Fruit fly (Drosophila melanogaster) whole organism, prepupa: ENCODE data around the gene CG2124.
"Not testable (repeated sequence)": the region's sequence is repeated elsewhere in the genome, so short reads cannot be mapped to it uniquely, and the experiment has no call there.

Experiments
- Blimp-1 ChIP-seq: fragments of 200-800 bp; sonication (Bioruptor generic); optimal IDR thresholded peaks from 3 replicates; lab custom pipeline; 2017; ENCODE audit warnings: missing biosample characterization, missing genetic modification characterization, mild to moderate bottlenecking, moderate library complexity, missing genetic modification reagents
- CG11294 ChIP-seq: fragments of 200-800 bp; sonication (Bioruptor generic); IDR thresholded peaks from 2 replicates; pipeline ENCODE4 v1.3.6; 2022; ENCODE audit warnings: missing biosample characterization, missing genetic modification characterization
- CG11762 ChIP-seq: fragments of 200-800 bp; sonication (Bioruptor generic); optimal IDR thresholded peaks from 3 replicates; lab custom pipeline; 2016; ENCODE audit warnings: missing biosample characterization, missing genetic modification characterization; ENCODE audit not compliant: insufficient read depth
- CG11902 ChIP-seq: fragments of 200-800 bp; sonication (Bioruptor generic); optimal IDR thresholded peaks from 3 replicates; lab custom pipeline; 2016; ENCODE audit warnings: missing biosample characterization, missing genetic modification characterization
- CG1621 ChIP-seq: fragments of 200-800 bp; sonication (Bioruptor generic); optimal IDR thresholded peaks from 3 replicates; lab custom pipeline; 2018; ENCODE audit warnings: missing biosample characterization, mild to moderate bottlenecking, missing genetic modification characterization
- CG16779 ChIP-seq: fragments of 200-800 bp; sonication (Bioruptor generic); optimal IDR thresholded peaks from 3 replicates; lab custom pipeline; 2017; ENCODE audit warnings: missing biosample characterization, mild to moderate bottlenecking, missing genetic modification characterization
- CG31627 ChIP-seq: fragments of 200-800 bp; sonication (Bioruptor generic); optimal IDR thresholded peaks from 3 replicates; lab custom pipeline; 2016; ENCODE audit warnings: missing biosample characterization, missing genetic modification characterization
- CG32006 ChIP-seq: fragments of 200-800 bp; sonication (Bioruptor generic); optimal IDR thresholded peaks from 3 replicates; lab custom pipeline; 2017; ENCODE audit warnings: missing biosample characterization, mild to moderate bottlenecking, missing genetic modification characterization
- CG34406 ChIP-seq: fragments of 200-800 bp; sonication (Bioruptor generic); optimal IDR thresholded peaks from 3 replicates; lab custom pipeline; 2016; ENCODE audit warnings: missing biosample characterization, missing genetic modification characterization
- CG3919 ChIP-seq: fragments of 200-800 bp; sonication (Bioruptor generic); optimal IDR thresholded peaks from 3 replicates; lab custom pipeline; 2016; ENCODE audit warnings: missing biosample characterization, missing genetic modification characterization
- CG4318 ChIP-seq: fragments of 200-800 bp; sonication (Bioruptor generic); optimal IDR thresholded peaks from 3 replicates; lab custom pipeline; 2017; ENCODE audit warnings: missing biosample characterization, mild to moderate bottlenecking, missing genetic modification characterization
- CG6163 ChIP-seq: fragments of 200-800 bp; sonication (Bioruptor generic); IDR thresholded peaks from 3 replicates; pipeline ENCODE4 v1.3.6; 2022; ENCODE audit warnings: missing biosample characterization, missing genetic modification characterization
- CG6276 ChIP-seq: fragments of 200-800 bp; sonication (Bioruptor generic); optimal IDR thresholded peaks from 2 replicates; lab custom pipeline; 2017; ENCODE audit warnings: missing biosample characterization, mild to moderate bottlenecking, missing genetic modification characterization
- CG6792 ChIP-seq: fragments of 200-800 bp; sonication (Bioruptor generic); optimal IDR thresholded peaks from 3 replicates; lab custom pipeline; 2016; ENCODE audit warnings: missing biosample characterization, missing genetic modification characterization
- CG6808 ChIP-seq: fragments of 200-800 bp; sonication (Bioruptor generic); optimal IDR thresholded peaks from 3 replicates; lab custom pipeline; 2017; ENCODE audit warnings: missing biosample characterization, missing genetic modification characterization, mild to moderate bottlenecking, moderate library complexity, missing genetic modification reagents
- CG6854 ChIP-seq: fragments of 200-800 bp; sonication (Bioruptor generic); optimal IDR thresholded peaks from 2 replicates; lab custom pipeline; 2017; ENCODE audit warnings: missing biosample characterization, mild to moderate bottlenecking, missing genetic modification characterization
- CG8632 ChIP-seq: fragments of 200-800 bp; sonication (Bioruptor generic); optimal IDR thresholded peaks from 3 replicates; lab custom pipeline; 2016; ENCODE audit warnings: missing biosample characterization, missing genetic modification characterization
- Eip78C ChIP-seq: fragments of 200-800 bp; sonication (Bioruptor generic); peaks from one replicate; lab custom pipeline; 2016; ENCODE audit warnings: missing biosample characterization, missing genetic modification characterization
- Gug ChIP-seq: fragments of 200-800 bp; sonication (Bioruptor generic); IDR thresholded peaks from 2 replicates; pipeline ENCODE4 v1.3.6; 2022; ENCODE audit warnings: missing biosample characterization, missing genetic modification characterization
- Hr38 ChIP-seq: sonication (Bioruptor generic); optimal IDR thresholded peaks from 2 replicates; lab custom pipeline; 2016; ENCODE audit warnings: missing biosample characterization, missing genetic modification characterization
- Hr39 ChIP-seq: fragments of 200-800 bp; sonication (Bioruptor generic); optimal IDR thresholded peaks from 2 replicates; lab custom pipeline; 2016; ENCODE audit warnings: missing biosample characterization, missing genetic modification characterization
- Lpt ChIP-seq: fragments of 200-800 bp; sonication (Bioruptor generic); optimal IDR thresholded peaks from 3 replicates; lab custom pipeline; 2016; ENCODE audit warnings: missing biosample characterization, missing genetic modification characterization
- OdsH ChIP-seq: fragments of 200-800 bp; sonication (Bioruptor generic); optimal IDR thresholded peaks from 3 replicates; lab custom pipeline; 2016; ENCODE audit warnings: missing biosample characterization, missing genetic modification characterization
- Smox ChIP-seq: fragments of 200-800 bp; sonication (Bioruptor generic); optimal IDR thresholded peaks from 3 replicates; lab custom pipeline; 2016; ENCODE audit warnings: missing biosample characterization, missing genetic modification characterization
- Sox14 ChIP-seq: fragments of 200-800 bp; sonication (Bioruptor generic); optimal IDR thresholded peaks from 3 replicates; lab custom pipeline; 2016; ENCODE audit warnings: missing biosample characterization, missing genetic modification characterization
- Sox15 ChIP-seq: fragments of 200-800 bp; sonication (Bioruptor generic); optimal IDR thresholded peaks from 3 replicates; lab custom pipeline; 2016; ENCODE audit warnings: missing biosample characterization, missing genetic modification characterization
- acj6 ChIP-seq: fragments of 200-800 bp; sonication (Bioruptor generic); optimal IDR thresholded peaks from 3 replicates; lab custom pipeline; 2016; ENCODE audit warnings: missing biosample characterization, missing genetic modification characterization
- cyc ChIP-seq: fragments of 200-800 bp; sonication (Bioruptor generic); optimal IDR thresholded peaks from 3 replicates; lab custom pipeline; 2016; ENCODE audit warnings: missing biosample characterization, missing genetic modification characterization
- dac ChIP-seq: fragments of 200-800 bp; sonication (Bioruptor generic); optimal IDR thresholded peaks from 2 replicates; lab custom pipeline; 2017; ENCODE audit warnings: missing biosample characterization, mild to moderate bottlenecking, missing genetic modification characterization
- eg ChIP-seq: fragments of 200-800 bp; sonication (Bioruptor generic); IDR thresholded peaks from 3 replicates; pipeline ENCODE4 v1.3.6; 2022; ENCODE audit warnings: missing biosample characterization, missing genetic modification characterization
- esn ChIP-seq: fragments of 200-800 bp; sonication (Bioruptor generic); optimal IDR thresholded peaks from 2 replicates; lab custom pipeline; 2016; ENCODE audit warnings: missing biosample characterization, mild to moderate bottlenecking, missing genetic modification characterization, moderate library complexity
- fd85E ChIP-seq: fragments of 200-800 bp; sonication (Bioruptor generic); optimal IDR thresholded peaks from 3 replicates; lab custom pipeline; 2016; ENCODE audit warnings: missing biosample characterization, missing genetic modification characterization
- lz ChIP-seq: fragments of 200-800 bp; sonication (Bioruptor generic); optimal IDR thresholded peaks from 3 replicates; lab custom pipeline; 2016; ENCODE audit warnings: missing biosample characterization, missing genetic modification characterization
- pdm3 ChIP-seq: fragments of 200-800 bp; sonication (Bioruptor generic); optimal IDR thresholded peaks from 3 replicates; lab custom pipeline; 2016; ENCODE audit warnings: missing biosample characterization, missing genetic modification characterization
- salr ChIP-seq, 2 experiments: fragments of 200-800 bp; sonication (Bioruptor generic); optimal IDR thresholded peaks; 3 replicates each; lab custom pipeline; 2016 to 2018; ENCODE audit warnings: missing biosample characterization in 2 of 2, missing genetic modification characterization in 2 of 2, mild to moderate bottlenecking in 1 of 2
- spab ChIP-seq: fragments of 200-800 bp; sonication (Bioruptor generic); optimal IDR thresholded peaks from 2 replicates; lab custom pipeline; 2017; ENCODE audit warnings: missing biosample characterization, mild to moderate bottlenecking, missing genetic modification characterization, missing genetic modification reagents
- topi ChIP-seq: fragments of 200-800 bp; sonication (Bioruptor generic); optimal IDR thresholded peaks from 3 replicates; lab custom pipeline; 2016; ENCODE audit warnings: missing biosample characterization, missing genetic modification characterization

CG2124 gene

DNA sequence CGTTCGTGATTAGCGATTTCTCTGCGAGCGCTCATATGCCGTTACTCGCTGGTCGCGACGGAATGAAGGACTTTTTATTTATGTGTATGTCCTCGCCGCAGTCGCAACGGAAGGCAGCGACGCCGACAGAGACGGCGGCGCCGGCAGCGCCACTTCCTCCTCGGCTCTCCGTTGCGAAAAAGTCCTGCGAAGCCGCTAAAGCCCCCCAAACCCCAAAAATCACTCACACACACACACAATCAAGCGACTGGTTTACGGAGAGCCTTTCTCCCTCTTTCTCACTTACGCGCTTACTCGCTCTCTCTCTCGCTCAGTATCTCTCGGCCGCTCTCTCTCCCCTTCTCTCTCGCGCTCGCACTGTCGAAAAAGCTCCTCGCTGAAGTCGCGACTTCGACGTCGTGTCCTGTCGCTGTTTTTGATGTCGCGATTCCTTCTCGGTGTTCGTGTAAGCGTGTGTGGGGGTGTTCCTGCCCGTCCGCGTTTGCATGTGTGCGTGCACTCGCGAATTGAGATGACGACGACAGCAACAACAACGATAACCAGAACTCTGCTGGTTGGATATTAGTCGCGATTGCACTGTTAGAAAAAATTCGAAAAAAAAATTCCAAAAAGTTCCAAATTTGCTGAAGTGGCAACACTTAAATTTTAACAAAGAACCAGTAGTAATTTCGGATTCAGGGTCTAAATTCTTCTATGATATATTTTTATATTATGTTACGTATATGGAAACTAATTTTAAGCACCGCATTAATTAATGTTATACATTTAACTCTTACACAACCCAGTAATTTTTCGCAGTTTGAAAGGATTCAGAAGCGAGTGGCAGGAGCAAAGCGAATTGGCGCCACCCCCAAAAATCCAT is 24.5 kb downstream of the CG2124 start, which contains the start of gene CG43347 (continued):
- no peak for TF ChIP-seq Hr39
- TF ChIP-seq Gug (GFP tag; lab: Robert Waterston, UW): no peak
- TF ChIP-seq CG31627 (GFP tag; lab: Kevin White, UChicago): no peak
- TF ChIP-seq Sox14 (GFP tag; lab: Kevin White, UChicago): peak; percentile 13
- no peak for TF ChIP-seq CG11902 (GFP tag; lab: Kevin White, UChicago)
- TF ChIP-seq dac (GFP tag; lab: Kevin White, UChicago): no peak
- peak; percentile 20 for TF ChIP-seq CG3919 (GFP tag; lab: Kevin White, UChicago)
- peak; percentile 46 for TF ChIP-seq CG4318
- peak; percentile 8 for TF ChIP-seq CG1621 (tag; lab: Kevin White, UChicago)
- no peak for TF ChIP-seq Lpt (GFP tag; lab: Kevin White, UChicago)
- TF ChIP-seq CG32006 (GFP tag; lab: Kevin White, UChicago): peak; percentile 61
- TF ChIP-seq CG6808 (GFP tag; lab: Kevin White, UChicago): peak; percentile 45
- TF ChIP-seq esn: peak; percentile 31
- TF ChIP-seq lz (GFP tag; lab: Kevin White, UChicago): peak; percentile 23
- peak; percentile 0 for TF ChIP-seq cyc
- peak; percentile 19 for TF ChIP-seq CG16779 (tag; lab: Kevin White, UChicago)
- peak; percentile 41 for TF ChIP-seq topi (GFP tag; lab: Kevin White, UChicago)
- no peak for TF ChIP-seq fd85E (GFP tag; lab: Kevin White, UChicago)
- no peak for TF ChIP-seq CG6854
- TF ChIP-seq eg (GFP tag; lab: Robert Waterston, UW): 0 out of 3 replicates have a peak, but pooled peaks have one; percentile 31

DNA sequence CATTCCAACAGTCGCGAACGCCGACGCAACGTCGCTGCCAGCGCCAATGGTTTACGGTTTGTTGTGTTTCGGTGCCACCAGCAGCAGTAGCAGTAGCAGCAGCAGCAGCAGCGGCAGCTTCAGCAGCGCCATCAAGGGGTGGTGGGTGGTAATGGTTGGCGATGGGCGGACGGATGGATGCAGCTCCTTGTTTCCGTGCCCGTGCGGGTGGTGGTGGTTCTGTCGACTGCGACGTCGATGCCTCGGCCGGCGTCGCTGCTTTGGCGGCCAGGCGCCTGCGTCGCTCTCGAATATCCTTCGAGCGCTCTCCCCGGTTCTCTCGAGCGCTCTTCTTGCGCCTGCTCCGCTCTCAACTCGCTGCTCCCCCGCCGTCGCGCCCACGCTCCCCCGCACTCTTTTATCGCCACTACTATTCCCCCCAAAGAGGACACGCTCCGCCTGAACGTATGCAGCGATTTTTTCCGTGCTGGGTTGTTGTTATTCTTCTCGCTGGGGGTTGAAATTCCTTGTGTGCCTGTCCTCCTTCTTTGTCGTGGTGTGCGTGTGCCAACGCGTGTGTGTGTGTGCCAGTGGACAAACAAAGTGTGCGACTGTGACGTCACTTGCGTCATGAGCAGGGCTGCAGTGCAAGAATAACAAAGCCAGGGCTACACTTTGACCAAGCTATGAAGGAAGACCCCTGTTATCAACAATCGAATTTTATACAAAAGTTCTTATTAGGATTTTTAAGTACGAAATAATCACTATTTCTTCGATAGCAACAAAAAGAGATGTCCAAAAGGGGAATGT is 25.5 kb downstream of the CG2124 start:
- TF ChIP-seq CG3919 (GFP tag; lab: Kevin White, UChicago): no peak
- TF ChIP-seq Lpt (GFP tag; lab: Kevin White, UChicago): no peak
- peak; percentile 15 for TF ChIP-seq Eip78C (GFP tag; lab: Kevin White, UChicago)

DNA sequence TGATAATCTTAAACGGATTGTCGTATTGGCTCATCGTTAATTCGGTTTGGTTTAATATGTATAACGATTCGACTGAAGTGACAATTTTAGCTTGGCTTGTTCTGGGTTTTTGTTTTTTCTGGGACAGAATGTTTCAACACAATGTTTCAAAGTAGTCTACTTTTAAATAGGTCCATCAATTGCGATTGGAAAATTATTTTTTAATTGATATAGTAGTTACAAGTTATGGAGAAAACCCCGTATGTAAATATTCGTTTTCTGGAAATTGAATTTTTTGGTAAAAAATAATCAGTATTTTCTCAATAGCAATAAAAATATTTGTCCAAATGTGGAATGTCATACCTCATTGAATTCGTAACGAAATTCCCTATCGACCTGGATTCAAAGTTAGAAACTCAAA is 27.2 kb downstream of the CG2124 start, which contains the start of gene Rab9Db:
Gene Rab9Db, minus strand, starts transcription at position 101 of the 400 bp plus-strand sequence.
- TF ChIP-seq CG6792, pdm3, CG6808 (GFP tag; lab: Kevin White, UChicago): not testable (repeated sequence)
- TF ChIP-seq, all 60 proteins: peak for 0; not testable (repeated sequence) for 60

DNA sequence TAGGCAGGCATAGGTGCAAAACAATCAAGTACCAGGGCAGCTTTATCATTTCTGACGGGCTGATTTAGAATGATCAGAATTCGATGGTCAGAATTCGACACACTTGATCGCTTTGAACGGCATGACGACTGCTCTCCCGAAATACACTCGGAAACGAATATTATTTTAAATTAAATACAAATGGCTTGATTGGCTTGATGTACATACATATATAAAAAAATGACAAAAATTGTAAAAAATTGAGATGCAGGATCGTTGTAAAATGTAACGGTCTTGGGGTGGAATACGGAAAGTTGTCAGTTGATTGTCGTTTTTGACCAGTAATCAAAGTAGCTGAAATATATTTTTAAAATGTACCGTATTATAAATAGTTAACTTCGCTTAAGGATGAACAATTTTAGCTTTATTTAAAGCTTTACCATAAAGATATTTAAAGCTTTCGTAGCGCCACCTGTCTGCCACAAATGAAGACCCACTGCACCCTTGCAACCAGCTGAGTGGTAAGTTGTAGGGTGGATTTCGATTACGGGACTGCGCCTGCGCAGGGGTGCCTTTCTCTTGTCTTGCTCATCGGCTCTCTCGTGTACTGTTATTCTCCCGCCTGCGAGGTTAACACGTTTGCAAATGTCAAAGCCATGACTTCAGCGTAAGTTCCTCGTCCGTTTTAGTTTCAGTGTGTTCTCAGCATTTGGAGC is 31.3 kb downstream of the CG2124 start, which contains the start of the genes CG9806 and X11Lbeta:
Gene CG9806, minus strand, starts transcription at position 51 of the 695 bp plus-strand sequence.
Gene X11Lbeta, plus strand, starts transcription at position 676 of the 695 bp plus-strand sequence.
- TF ChIP-seq OdsH (GFP tag; lab: Kevin White, UChicago): no peak
- TF ChIP-seq CG6276 (GFP tag; lab: Kevin White, UChicago): no peak
- TF ChIP-seq pdm3 (GFP tag; lab: Kevin White, UChicago): no peak
- no peak for TF ChIP-seq Sox15 (GFP tag; lab: Kevin White, UChicago)
- no peak for TF ChIP-seq lz (GFP tag; lab: Kevin White, UChicago)
- no peak for TF ChIP-seq acj6

DNA sequence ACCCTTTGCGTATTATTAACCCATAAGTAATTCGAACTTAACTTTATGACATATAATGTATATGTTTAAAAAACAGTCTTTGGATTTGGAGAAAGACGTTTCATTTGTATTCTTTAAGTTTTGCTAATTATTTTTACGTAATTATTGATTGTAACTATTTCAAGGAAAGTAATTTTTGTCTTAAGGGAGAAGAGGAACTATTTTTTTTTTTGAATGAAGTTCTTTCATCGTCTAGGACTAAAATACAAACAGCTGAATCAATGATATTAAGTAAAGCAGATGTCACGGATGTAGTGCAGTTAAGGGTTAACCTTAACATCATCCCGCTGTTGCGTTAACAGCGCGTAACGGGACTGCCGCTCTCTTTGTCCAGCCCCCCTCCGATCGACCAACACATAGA is 33.0 kb downstream of the CG2124 start:
- no peak for TF ChIP-seq CG6163 (GFP tag; lab: Robert Waterston, UW)
- TF ChIP-seq CG34406 (GFP tag; lab: Kevin White, UChicago): peak; percentile 37
- peak; percentile 28 for TF ChIP-seq CG6808 (GFP tag; lab: Kevin White, UChicago)
- TF ChIP-seq CG11762: no peak
- TF ChIP-seq Smox (GFP tag; lab: Kevin White, UChicago): peak; percentile 65
- peak; percentile 46 for TF ChIP-seq acj6
- TF ChIP-seq salr (GFP tag; optimal IDR thresholded peaks at IDR 0.05; lab: Kevin White, UChicago): peak in 1 of 2 experiments; percentile 20
- peak; percentile 64 for TF ChIP-seq topi (GFP tag; lab: Kevin White, UChicago)
- peak; percentile 9 for TF ChIP-seq CG1621 (tag; lab: Kevin White, UChicago)
- TF ChIP-seq CG32006 (GFP tag; lab: Kevin White, UChicago): peak; percentile 49
- peak; percentile 46 for TF ChIP-seq pdm3 (GFP tag; lab: Kevin White, UChicago)
- peak; percentile 9 for TF ChIP-seq spab (GFP tag; lab: Kevin White, UChicago)
- TF ChIP-seq CG6276 (GFP tag; lab: Kevin White, UChicago): peak; percentile 5
- peak; percentile 36 for TF ChIP-seq CG31627 (GFP tag; lab: Kevin White, UChicago)
- TF ChIP-seq CG8632 (GFP tag; lab: Kevin White, UChicago): peak; percentile 52
- TF ChIP-seq Hr38: no peak
- no peak for TF ChIP-seq CG11294 (GFP tag; lab: Robert Waterston, UW)
- TF ChIP-seq Blimp-1 (GFP tag; lab: Kevin White, UChicago): no peak
- TF ChIP-seq CG6854: no peak
